Fruit fly (Drosophila melanogaster): Measurements from ENCODE around the gene Srg3.

DNA sequence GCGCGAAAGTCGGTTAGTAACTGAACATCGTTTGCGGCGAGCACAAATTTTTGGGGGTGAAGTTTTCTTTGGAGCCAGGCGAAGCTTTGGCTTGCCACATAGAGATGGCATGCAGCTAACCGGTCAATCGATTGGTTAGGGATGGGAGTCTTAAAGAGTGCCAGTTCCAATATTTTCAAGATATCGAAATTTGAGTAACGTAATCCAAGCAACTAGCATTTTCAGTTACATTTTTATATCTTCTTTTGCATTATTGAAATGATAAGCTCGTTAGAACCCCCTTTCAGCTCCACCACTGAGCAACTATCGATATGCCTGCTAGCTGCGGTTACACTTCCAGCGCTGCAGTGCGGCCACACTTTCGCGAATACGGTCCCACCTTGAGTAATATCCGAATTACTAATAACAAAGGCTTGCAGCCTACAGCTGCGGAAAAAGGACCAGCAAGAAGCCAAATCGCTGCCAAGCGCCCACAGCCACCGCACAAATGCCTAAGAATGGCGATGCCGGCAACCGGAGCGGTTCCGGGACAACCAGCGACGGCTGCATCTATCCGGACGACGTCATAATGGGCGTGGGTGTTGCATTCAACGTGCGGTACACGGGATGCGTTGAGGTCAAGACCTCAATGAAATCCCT is 16.3 kb upstream of the Srg3 start, which contains the start of the genes Atat and Shc:
- TF ChIP-seq CG8478 (optimal IDR thresholded peaks at IDR 0.05) = no peak
- no peak for TF ChIP-seq usp (GFP tag; optimal IDR thresholded peaks at IDR 0.05)
- no peak for TF ChIP-seq pan (optimal IDR thresholded peaks at IDR 0.05)
- no peak for TF ChIP-seq EcR (GFP tag; optimal IDR thresholded peaks at IDR 0.05)
- TF ChIP-seq Dll (optimal IDR thresholded peaks at IDR 0.05) = no peak

Data from whole organism.